Fruit fly (Drosophila melanogaster) whole organism, adult: ENCODE data around the gene Dis3.

Source experiments
- Clk ChIP-seq: fragments of 200-800 bp; sonication (Bioruptor generic); optimal IDR thresholded peaks from 2 replicates; lab custom pipeline; 2017; ENCODE audit warnings: missing biosample characterization, missing genetic modification characterization
- pad ChIP-seq: fragments of 200-800 bp; sonication (Bioruptor generic); optimal IDR thresholded peaks from 3 replicates; lab custom pipeline; 2017; ENCODE audit warnings: missing biosample characterization, missing genetic modification characterization, mild to moderate bottlenecking, moderate library complexity, missing genetic modification reagents
- tj ChIP-seq: fragments of 200-800 bp; sonication (Bioruptor generic); optimal IDR thresholded peaks from 3 replicates; lab custom pipeline; 2017; ENCODE audit warnings: missing biosample characterization, mild to moderate bottlenecking, missing genetic modification characterization, moderate library complexity

dm6 chr3R:24294784-24295555 lies 38.3 kb upstream of the Dis3 start, which contains the start of gene crb:
- TF ChIP-seq pad (GFP tag; lab: Kevin White, UChicago) (peak; percentile 34), Clk (GFP tag; lab: Kevin White, UChicago) (no peak), tj (GFP tag; lab: Kevin White, UChicago) (no peak)
